Fruit fly (Drosophila melanogaster): ENCODE data around the gene r2d2.

dm6 chr2L:7779785-7780184 lies 20.2 kb upstream of the r2d2 start, which contains the start of gene Uro:
- TF ChIP-seq sv (GFP tag; optimal IDR thresholded peaks at IDR 0.05), result no peak
- no peak for TF ChIP-seq psq (GFP tag; optimal IDR thresholded peaks at IDR 0.05)
- no peak for TF ChIP-seq Myc (optimal IDR thresholded peaks at IDR 0.05)

All from whole organism, wandering third instar larva.